Worm (Caenorhabditis elegans) whole organism, late embryonic: ENCODE data around the gene pqn-83.

ENCODE experiments used
- C08G9.2 ChIP-seq: sonication (generic microtip); optimal IDR thresholded peaks from 2 replicates; lab custom pipeline; 2016; ENCODE audit warnings: mild to moderate bottlenecking, missing genetic modification characterization, moderate library complexity, missing compliant biosample characterization
- F13H6.1 ChIP-seq: sonication (generic microtip); optimal IDR thresholded peaks from 2 replicates; lab custom pipeline; 2016; ENCODE audit warnings: missing genetic modification characterization, missing compliant biosample characterization
- K02D7.2 ChIP-seq: sonication (generic microtip); optimal IDR thresholded peaks from 2 replicates; lab custom pipeline; 2017; ENCODE audit warnings: mild to moderate bottlenecking, missing genetic modification characterization, missing compliant biosample characterization
- Y22D7AL.16 ChIP-seq: sonication (generic microtip); optimal IDR thresholded peaks from 2 replicates; lab custom pipeline; 2016; ENCODE audit warnings: missing genetic modification characterization, missing compliant biosample characterization
- ahr-1 ChIP-seq: sonication (generic microtip); optimal IDR thresholded peaks from 2 replicates; lab custom pipeline; 2016; ENCODE audit warnings: missing genetic modification characterization, missing compliant biosample characterization
- ceh-19 ChIP-seq: fragments of 200-800 bp; sonication (Bioruptor generic); optimal IDR thresholded peaks from 2 replicates; lab custom pipeline; 2018; ENCODE audit warnings: mild to moderate bottlenecking, missing genetic modification characterization, missing compliant biosample characterization
- ceh-22 ChIP-seq: sonication (generic microtip); optimal IDR thresholded peaks from 2 replicates; lab custom pipeline; 2017; ENCODE audit warnings: missing biosample characterization, missing genetic modification characterization
- ceh-24 ChIP-seq: sonication (generic microtip); optimal IDR thresholded peaks from 2 replicates; lab custom pipeline; 2016; ENCODE audit warnings: mild to moderate bottlenecking, missing genetic modification characterization, missing compliant biosample characterization
- ceh-31 ChIP-seq: sonication (generic microtip); optimal IDR thresholded peaks from 2 replicates; lab custom pipeline; 2016; ENCODE audit warnings: missing genetic modification characterization, missing compliant biosample characterization
- ceh-34 ChIP-seq: sonication (generic microtip); optimal IDR thresholded peaks from 2 replicates; lab custom pipeline; 2016; ENCODE audit warnings: mild to moderate bottlenecking, missing genetic modification characterization, missing compliant biosample characterization
- ceh-45 ChIP-seq: fragments of 200-800 bp; sonication (Bioruptor generic); IDR thresholded peaks from 2 replicates; pipeline ENCODE4 v1.3.6; 2022; ENCODE audit warnings: missing genetic modification reagents, missing genetic modification characterization, missing compliant biosample characterization
- ceh-48 ChIP-seq: sonication (generic microtip); optimal IDR thresholded peaks from 2 replicates; lab custom pipeline; 2016; ENCODE audit warnings: missing genetic modification characterization, inconsistent platforms, missing compliant biosample characterization
- ceh-9 ChIP-seq: sonication (generic microtip); optimal IDR thresholded peaks from 2 replicates; lab custom pipeline; 2016; ENCODE audit warnings: mild to moderate bottlenecking, missing genetic modification characterization, inconsistent platforms, missing compliant biosample characterization
- che-1 ChIP-seq: sonication (generic microtip); optimal IDR thresholded peaks from 2 replicates; lab custom pipeline; 2016; ENCODE audit warnings: mild to moderate bottlenecking, missing genetic modification characterization, missing compliant biosample characterization
- elt-2 ChIP-seq: sonication (generic microtip); optimal IDR thresholded peaks from 2 replicates; lab custom pipeline; 2016; ENCODE audit warnings: missing genetic modification reagents, missing genetic modification characterization, missing compliant biosample characterization
- elt-4 ChIP-seq: sonication (generic microtip); optimal IDR thresholded peaks from 2 replicates; lab custom pipeline; 2016; ENCODE audit warnings: missing genetic modification characterization, missing compliant biosample characterization
- ets-4 ChIP-seq: sonication (generic microtip); optimal IDR thresholded peaks from 2 replicates; lab custom pipeline; 2016; ENCODE audit warnings: missing genetic modification characterization, missing compliant biosample characterization
- eyg-1 ChIP-seq: sonication (generic microtip); optimal IDR thresholded peaks from 2 replicates; lab custom pipeline; 2016; ENCODE audit warnings: missing genotype, missing genetic modification characterization, missing compliant biosample characterization
- fax-1 ChIP-seq: sonication (generic microtip); optimal IDR thresholded peaks from 2 replicates; lab custom pipeline; 2016; ENCODE audit warnings: missing genotype, missing genetic modification characterization, missing compliant biosample characterization
- fkh-10 ChIP-seq: fragments of 150-350 bp; optimal IDR thresholded peaks from 2 replicates; lab custom pipeline; 2014; ENCODE audit warnings: missing biosample characterization, missing genetic modification reagents, missing genetic modification characterization
- fkh-6 ChIP-seq: sonication (generic microtip); optimal IDR thresholded peaks from 2 replicates; lab custom pipeline; 2016; ENCODE audit warnings: missing genetic modification characterization, missing compliant biosample characterization
- gmeb-2 ChIP-seq: sonication (generic microtip); optimal IDR thresholded peaks from 2 replicates; lab custom pipeline; 2016; ENCODE audit warnings: missing genetic modification characterization, inconsistent platforms, missing compliant biosample characterization
- hlh-13 ChIP-seq: fragments of 200-800 bp; sonication (Bioruptor generic); optimal IDR thresholded peaks from 2 replicates; lab custom pipeline; 2018; ENCODE audit warnings: mild to moderate bottlenecking, missing genetic modification characterization, missing compliant biosample characterization
- hlh-6 ChIP-seq: sonication (generic microtip); optimal IDR thresholded peaks from 2 replicates; lab custom pipeline; 2016; ENCODE audit warnings: missing genotype, missing genetic modification characterization, missing compliant biosample characterization
- lin-11 ChIP-seq: fragments of 200-800 bp; sonication (Bioruptor generic); optimal IDR thresholded peaks from 2 replicates; lab custom pipeline; 2018; ENCODE audit warnings: mild to moderate bottlenecking, missing genetic modification characterization, missing compliant biosample characterization
- nfya-1 ChIP-seq: sonication (generic microtip); optimal IDR thresholded peaks from 2 replicates; lab custom pipeline; 2017; ENCODE audit warnings: missing genetic modification characterization, mild to moderate bottlenecking, missing compliant biosample characterization, antibody characterized with exemption, moderate library complexity
- nhr-232 ChIP-seq: sonication (generic microtip); optimal IDR thresholded peaks from 2 replicates; lab custom pipeline; 2016; ENCODE audit warnings: missing genetic modification characterization, missing compliant biosample characterization
- npax-4 ChIP-seq: sonication (generic microtip); optimal IDR thresholded peaks from 2 replicates; lab custom pipeline; 2016; ENCODE audit warnings: missing genetic modification characterization, missing compliant biosample characterization
- pag-3 ChIP-seq: sonication (generic microtip); optimal IDR thresholded peaks from 2 replicates; lab custom pipeline; 2016; ENCODE audit warnings: missing compliant biosample characterization, missing genetic modification characterization, borderline replicate concordance
- pat-9 ChIP-seq: fragments of 200-800 bp; sonication (Bioruptor generic); optimal IDR thresholded peaks from 2 replicates; lab custom pipeline; 2018; ENCODE audit warnings: mild to moderate bottlenecking, missing genetic modification characterization, moderate library complexity, missing compliant biosample characterization
- pax-1 ChIP-seq: fragments of 150-350 bp; optimal IDR thresholded peaks from 2 replicates; lab custom pipeline; 2014; ENCODE audit warnings: missing biosample characterization, missing genetic modification characterization
- pha-4 ChIP-seq: fragments of 150-350 bp; optimal IDR thresholded peaks from 2 replicates; lab custom pipeline; 2018; ENCODE audit warnings: missing biosample characterization, missing genetic modification reagents, missing genetic modification characterization
- rnt-1 ChIP-seq: sonication (generic microtip); optimal IDR thresholded peaks from 2 replicates; lab custom pipeline; 2016; ENCODE audit warnings: missing genetic modification characterization, missing compliant biosample characterization
- sox-2 ChIP-seq: fragments of 200-800 bp; sonication (Bioruptor generic); IDR thresholded peaks from 2 replicates; pipeline ENCODE4 v1.3.6; 2022; ENCODE audit warnings: missing genetic modification reagents, missing genetic modification characterization, missing compliant biosample characterization
- sox-4 ChIP-seq: sonication (generic microtip); optimal IDR thresholded peaks from 2 replicates; lab custom pipeline; 2017; ENCODE audit warnings: mild to moderate bottlenecking, missing genetic modification characterization, inconsistent platforms, missing compliant biosample characterization
- syd-9 ChIP-seq: sonication (generic microtip); optimal IDR thresholded peaks from 2 replicates; lab custom pipeline; 2016; ENCODE audit warnings: mild to moderate bottlenecking, missing genetic modification characterization, moderate library complexity, missing compliant biosample characterization
- tbx-7 ChIP-seq: sonication (generic microtip); optimal IDR thresholded peaks from 2 replicates; lab custom pipeline; 2016; ENCODE audit warnings: missing genotype, missing genetic modification characterization, missing compliant biosample characterization
- unc-42 ChIP-seq: sonication (generic microtip); optimal IDR thresholded peaks from 2 replicates; lab custom pipeline; 2016; ENCODE audit warnings: missing genotype, missing genetic modification characterization, missing compliant biosample characterization
- unc-55 ChIP-seq: sonication (generic microtip); optimal IDR thresholded peaks from 2 replicates; lab custom pipeline; 2017; ENCODE audit warnings: missing biosample characterization, missing genetic modification reagents, missing genetic modification characterization
- ztf-16 ChIP-seq: sonication (generic microtip); optimal IDR thresholded peaks from 2 replicates; lab custom pipeline; 2017; ENCODE audit warnings: missing genetic modification characterization, missing compliant biosample characterization

The pqn-83 gene

ce11 chrIII:13099190-13099875 is at the start of gene pqn-83:
pqn-83 (minus strand) TSS chrIII:13099461.
- TF ChIP-seq pax-1 (tag; lab: Kevin White, UChicago), result no peak
- TF ChIP-seq ztf-16 (tag; lab: Kevin White, UChicago), result no peak
- no peak for TF ChIP-seq ceh-48 (tag; lab: Kevin White, UChicago)
- TF ChIP-seq F13H6.1 (tag; lab: Kevin White, UChicago), result no peak
- TF ChIP-seq nfya-1 (tag; lab: Kevin White, UChicago), result peak; percentile 82
- TF ChIP-seq K02D7.2, result no peak
- TF ChIP-seq, all 69 proteins: peak for 1

- TF ChIP-seq pag-3 (tag; lab: Kevin White, UChicago) (no peak), elt-2 (tag; lab: Kevin White, UChicago) (peak; percentile 68)
Measured at ce11 chrIII:13139301-13139700, 40.0 kb upstream of the pqn-83 start, which contains the start of gene bre-2. bre-2 (minus strand) TSS chrIII:13139626.

ce11 chrIII:13131220-13131619 is 32.0 kb upstream of the pqn-83 start:
- TF ChIP-seq ceh-48 (tag; lab: Kevin White, UChicago), result no peak
- no peak for TF ChIP-seq ceh-22 (tag; lab: Kevin White, UChicago)
- no peak for TF ChIP-seq sox-4
- TF ChIP-seq unc-42 (tag; lab: Kevin White, UChicago), result peak; percentile 95
- TF ChIP-seq ceh-19 (GFP tag; lab: Kevin White, UChicago), result no peak
- TF ChIP-seq ztf-16 (tag; lab: Kevin White, UChicago), result no peak
- peak; percentile 86 for TF ChIP-seq ceh-31 (tag; lab: Kevin White, UChicago)
- no peak for TF ChIP-seq nhr-232 (tag; lab: Kevin White, UChicago)
- no peak for TF ChIP-seq che-1 (tag; lab: Kevin White, UChicago)
- TF ChIP-seq fkh-10 (GFP tag; lab: Kevin White, UChicago), result peak; percentile 67
- no peak for TF ChIP-seq Y22D7AL.16 (tag; lab: Kevin White, UChicago)
- no peak for TF ChIP-seq ceh-45 (GFP tag; lab: Robert Waterston, UW)
- TF ChIP-seq elt-4 (tag; lab: Kevin White, UChicago), result no peak
- no peak for TF ChIP-seq pha-4 (tag; lab: Kevin White, UChicago)
- TF ChIP-seq sox-2 (GFP tag; lab: Robert Waterston, UW), result no peak
- no peak for TF ChIP-seq syd-9 (tag; lab: Kevin White, UChicago)
- TF ChIP-seq, all 69 proteins: peak for 3

ce11 chrIII:13127157-13127556 is 27.9 kb upstream of the pqn-83 start:
- TF ChIP-seq unc-55 (GFP tag; lab: Kevin White, UChicago) (no peak), F13H6.1 (tag; lab: Kevin White, UChicago) (no peak), unc-42 (tag; lab: Kevin White, UChicago) (peak; percentile 72)

- TF ChIP-seq fkh-6 (tag; lab: Kevin White, UChicago) (no peak), lin-11 (tag; lab: Kevin White, UChicago) (no peak), unc-42 (tag; lab: Kevin White, UChicago) (peak; percentile 87), rnt-1 (tag; lab: Kevin White, UChicago) (no peak)
- TF ChIP-seq, all 69 proteins: peak for 1
Measured at ce11 chrIII:13123440-13123839, 24.2 kb upstream of the pqn-83 start.

ce11 chrIII:13119520-13119919 is 20.3 kb upstream of the pqn-83 start, which contains the start of gene zig-8:
zig-8 (plus strand) TSS chrIII:13119820.
- TF ChIP-seq hlh-6 (tag; lab: Kevin White, UChicago), result no peak
- TF ChIP-seq unc-55 (GFP tag; lab: Kevin White, UChicago), result no peak
- no peak for TF ChIP-seq C08G9.2
- TF ChIP-seq nfya-1 (tag; lab: Kevin White, UChicago), result peak; percentile 21
- TF ChIP-seq fax-1 (tag; lab: Kevin White, UChicago), result no peak
- no peak for TF ChIP-seq pat-9 (tag; lab: Kevin White, UChicago)
- TF ChIP-seq fkh-6 (tag; lab: Kevin White, UChicago), result no peak
- peak; percentile 24 for TF ChIP-seq ceh-31 (tag; lab: Kevin White, UChicago)
- TF ChIP-seq ceh-9, result no peak
- TF ChIP-seq unc-42 (tag; lab: Kevin White, UChicago), result peak; percentile 24
- TF ChIP-seq elt-4 (tag; lab: Kevin White, UChicago), result no peak
- TF ChIP-seq ahr-1 (tag; lab: Kevin White, UChicago), result no peak
- TF ChIP-seq npax-4 (tag; lab: Kevin White, UChicago), result no peak
- no peak for TF ChIP-seq gmeb-2 (tag; lab: Kevin White, UChicago)
- TF ChIP-seq tbx-7, result no peak
- TF ChIP-seq nhr-232 (tag; lab: Kevin White, UChicago), result no peak
- peak; percentile 48 for TF ChIP-seq ets-4 (tag; lab: Kevin White, UChicago)
- no peak for TF ChIP-seq ceh-19 (GFP tag; lab: Kevin White, UChicago)
- TF ChIP-seq Y22D7AL.16 (tag; lab: Kevin White, UChicago), result no peak
- no peak for TF ChIP-seq eyg-1 (tag; lab: Kevin White, UChicago)
- no peak for TF ChIP-seq hlh-13 (GFP tag; lab: Kevin White, UChicago)
- TF ChIP-seq ceh-24 (tag; lab: Kevin White, UChicago), result no peak
- no peak for TF ChIP-seq ceh-34
